Worm (Caenorhabditis elegans) whole organism, L1 larva: Measurements from ENCODE around the gene fbxb-24.

Experiments used
- C16A3.4 ChIP-seq: fragments of 150-350 bp; optimal IDR thresholded peaks from 2 replicates; lab custom pipeline; 2014; ENCODE audit warnings: missing biosample characterization, missing genetic modification characterization
- C34B4.2 ChIP-seq: sonication (generic microtip); optimal IDR thresholded peaks from 2 replicates; lab custom pipeline; 2017; ENCODE audit warnings: mild to moderate bottlenecking, missing genetic modification characterization, missing compliant biosample characterization
- Y116A8C.19 ChIP-seq: sonication (generic microtip); optimal IDR thresholded peaks from 2 replicates; lab custom pipeline; 2016; ENCODE audit warnings: missing compliant biosample characterization, missing genetic modification characterization, borderline replicate concordance
- aha-1 ChIP-seq: fragments of 150-350 bp; optimal IDR thresholded peaks from 2 replicates; lab custom pipeline; 2014; ENCODE audit warnings: missing biosample characterization, missing genetic modification characterization
- alr-1 ChIP-seq: fragments of 200-800 bp; sonication (Bioruptor generic); optimal IDR thresholded peaks from 2 replicates; lab custom pipeline; 2018; ENCODE audit warnings: borderline replicate concordance, mild to moderate bottlenecking, missing genetic modification characterization, missing compliant biosample characterization
- aly-2 ChIP-seq: fragments of 150-350 bp; optimal IDR thresholded peaks from 2 replicates; lab custom pipeline; 2014; ENCODE audit warnings: missing biosample characterization, missing genetic modification characterization
- ama-1 ChIP-seq: fragments of 150-350 bp; optimal IDR thresholded peaks from 2 replicates; lab custom pipeline; 2014
- blmp-1 ChIP-seq: fragments of 150-350 bp; optimal IDR thresholded peaks from 2 replicates; lab custom pipeline; 2014; ENCODE audit warnings: missing biosample characterization, missing genetic modification characterization
- ceh-63 ChIP-seq: fragments of 200-800 bp; sonication (Bioruptor generic); optimal IDR thresholded peaks from 2 replicates; lab custom pipeline; 2018; ENCODE audit warnings: mild to moderate bottlenecking, missing genetic modification characterization, missing compliant biosample characterization
- ceh-8 ChIP-seq: fragments of 200-800 bp; sonication (Bioruptor generic); optimal IDR thresholded peaks from 2 replicates; lab custom pipeline; 2018; ENCODE audit warnings: mild to moderate bottlenecking, missing genetic modification characterization, moderate library complexity, missing compliant biosample characterization
- ceh-82 ChIP-seq, 3 experiments: fragments of 150-350 bp in 1 of 3; sonication (generic microtip) in 2 of 3; optimal IDR thresholded peaks; 2 replicates each; lab custom pipeline; 2014 to 2017; ENCODE audit warnings: missing biosample characterization in 3 of 3, missing genetic modification characterization in 3 of 3
- ceh-90 ChIP-seq: sonication (generic microtip); optimal IDR thresholded peaks from 2 replicates; lab custom pipeline; 2016; ENCODE audit warnings: missing genetic modification characterization, missing compliant biosample characterization
- ces-1 ChIP-seq: fragments of 150-350 bp; optimal IDR thresholded peaks from 2 replicates; lab custom pipeline; 2014; ENCODE audit warnings: missing biosample characterization, missing genetic modification reagents, missing genetic modification characterization
- efl-1 ChIP-seq, 4 experiments: fragments of 150-350 bp; optimal IDR thresholded peaks in 3 of 4; peaks in 1 of 4; 1 replicate in 1 of 4; 2 replicates in 3 of 4; lab custom pipeline; 2014; ENCODE audit warnings: missing biosample characterization in 2 of 4, missing genetic modification characterization in 2 of 4, missing genetic modification reagents in 2 of 4
- efl-3 ChIP-seq: fragments of 200-800 bp; sonication (Bioruptor generic); optimal IDR thresholded peaks from 2 replicates; lab custom pipeline; 2018; ENCODE audit warnings: mild to moderate bottlenecking, missing genetic modification characterization, missing compliant biosample characterization
- elt-2 ChIP-seq: sonication (generic microtip); optimal IDR thresholded peaks from 2 replicates; lab custom pipeline; 2016; ENCODE audit warnings: missing genetic modification characterization, mild to moderate bottlenecking, inconsistent platforms, missing compliant biosample characterization, missing genetic modification reagents
- fkh-10 ChIP-seq: sonication (generic microtip); optimal IDR thresholded peaks from 2 replicates; lab custom pipeline; 2017; ENCODE audit warnings: missing biosample characterization, missing genetic modification reagents, missing genetic modification characterization
- fos-1 ChIP-seq: fragments of 150-350 bp; optimal IDR thresholded peaks from 2 replicates; lab custom pipeline; 2014; ENCODE audit warnings: missing biosample characterization, missing genetic modification characterization
- hpl-2 ChIP-seq: fragments of 150-350 bp; optimal IDR thresholded peaks from 2 replicates; lab custom pipeline; 2014; ENCODE audit warnings: missing biosample characterization, missing genetic modification reagents, missing genetic modification characterization
- irx-1 ChIP-seq: sonication (generic microtip); optimal IDR thresholded peaks from 2 replicates; lab custom pipeline; 2016; ENCODE audit warnings: missing genetic modification characterization, missing compliant biosample characterization
- isw-1 ChIP-seq: fragments of 200-800 bp; sonication (Bioruptor generic); IDR thresholded peaks from 2 replicates; pipeline ENCODE4 v1.3.6; 2022; ENCODE audit warnings: missing genetic modification characterization, missing compliant biosample characterization
- jun-1 ChIP-seq: fragments of 150-350 bp; optimal IDR thresholded peaks from 2 replicates; lab custom pipeline; 2014; ENCODE audit warnings: missing biosample characterization, missing genetic modification reagents, missing genetic modification characterization
- lin-13 ChIP-seq: fragments of 150-350 bp; optimal IDR thresholded peaks from 2 replicates; lab custom pipeline; 2014; ENCODE audit warnings: missing biosample characterization, missing genetic modification reagents, missing genetic modification characterization
- lin-14 ChIP-seq: fragments of 200-800 bp; sonication (Bioruptor generic); optimal IDR thresholded peaks from 2 replicates; lab custom pipeline; 2018; ENCODE audit warnings: mild to moderate bottlenecking, missing genetic modification characterization, moderate library complexity, missing compliant biosample characterization
- lin-35 ChIP-seq, 2 experiments: fragments of 150-350 bp; optimal IDR thresholded peaks; 2 replicates each; lab custom pipeline; 2014; ENCODE audit warnings: missing biosample characterization in 2 of 2, missing genetic modification characterization in 2 of 2, missing genetic modification reagents in 2 of 2
- lin-39 ChIP-seq: fragments of 150-350 bp; optimal IDR thresholded peaks from 2 replicates; lab custom pipeline; 2014; ENCODE audit warnings: missing biosample characterization, missing genetic modification reagents, missing genetic modification characterization
- lir-3 ChIP-seq: sonication (generic microtip); optimal IDR thresholded peaks from 2 replicates; lab custom pipeline; 2016; ENCODE audit warnings: mild to moderate bottlenecking, missing genetic modification characterization, moderate library complexity, missing compliant biosample characterization; ENCODE audit not compliant: poor library complexity
- lsy-2 ChIP-seq, 2 experiments: fragments of 150-350 bp; optimal IDR thresholded peaks; 2 replicates each; lab custom pipeline; 2014; ENCODE audit warnings: missing biosample characterization in 2 of 2, missing genetic modification characterization in 2 of 2
- mab-9 ChIP-seq: fragments of 200-800 bp; sonication (Bioruptor generic); IDR thresholded peaks from 2 replicates; pipeline ENCODE4 v1.3.6; 2022; ENCODE audit warnings: missing genetic modification reagents, missing genetic modification characterization, missing compliant biosample characterization
- mef-2 ChIP-seq: fragments of 150-350 bp; optimal IDR thresholded peaks from 2 replicates; lab custom pipeline; 2014; ENCODE audit warnings: missing biosample characterization, missing genetic modification characterization
- mep-1 ChIP-seq: fragments of 150-350 bp; optimal IDR thresholded peaks from 2 replicates; lab custom pipeline; 2014; ENCODE audit warnings: missing biosample characterization, missing genetic modification characterization
- nhr-11 ChIP-seq: fragments of 150-350 bp; optimal IDR thresholded peaks from 2 replicates; lab custom pipeline; 2014; ENCODE audit warnings: missing biosample characterization, missing genetic modification characterization
- nhr-19 ChIP-seq: fragments of 200-800 bp; sonication (Bioruptor generic); conservative IDR thresholded peaks from 2 replicates; pipeline ENCODE4 v1.3.6; 2022; ENCODE audit warnings: missing genetic modification characterization, missing compliant biosample characterization
- nhr-20 ChIP-seq: sonication (generic microtip); optimal IDR thresholded peaks from 2 replicates; lab custom pipeline; 2016; ENCODE audit warnings: mild to moderate bottlenecking, missing genetic modification characterization, missing compliant biosample characterization
- nhr-237 ChIP-seq: fragments of 150-350 bp; optimal IDR thresholded peaks from 2 replicates; lab custom pipeline; 2014; ENCODE audit warnings: missing biosample characterization, missing genetic modification characterization
- nhr-47 ChIP-seq: sonication (generic microtip); optimal IDR thresholded peaks from 2 replicates; lab custom pipeline; 2016; ENCODE audit warnings: mild to moderate bottlenecking, missing genetic modification characterization, moderate library complexity, missing compliant biosample characterization
- nhr-84 ChIP-seq: sonication (generic microtip); optimal IDR thresholded peaks from 2 replicates; lab custom pipeline; 2017; ENCODE audit warnings: missing biosample characterization, missing genetic modification characterization
- nhr-90 ChIP-seq: sonication (generic microtip); optimal IDR thresholded peaks from 2 replicates; lab custom pipeline; 2016; ENCODE audit warnings: mild to moderate bottlenecking, missing genetic modification characterization, missing compliant biosample characterization; ENCODE audit not compliant: poor library complexity
- pag-3 ChIP-seq: sonication (generic microtip); optimal IDR thresholded peaks from 2 replicates; lab custom pipeline; 2017; ENCODE audit warnings: missing genetic modification characterization, mild to moderate bottlenecking, missing compliant biosample characterization, antibody characterized with exemption, borderline replicate concordance; ENCODE audit not compliant: insufficient read depth
- pqm-1 ChIP-seq: sonication (generic microtip); optimal IDR thresholded peaks from 3 replicates; lab custom pipeline; 2017; ENCODE audit warnings: missing biosample characterization, missing genetic modification characterization
- rnt-1 ChIP-seq: sonication (generic microtip); optimal IDR thresholded peaks from 2 replicates; lab custom pipeline; 2016; ENCODE audit warnings: mild to moderate bottlenecking, missing genetic modification characterization, moderate library complexity, missing compliant biosample characterization
- skn-1 ChIP-seq: fragments of 150-350 bp; optimal IDR thresholded peaks from 2 replicates; lab custom pipeline; 2014; ENCODE audit warnings: missing biosample characterization, missing genetic modification characterization
- sptf-1 ChIP-seq: fragments of 150-350 bp; optimal IDR thresholded peaks from 2 replicates; lab custom pipeline; 2014; ENCODE audit warnings: missing biosample characterization, missing genetic modification characterization
- swsn-7 ChIP-seq: sonication (generic microtip); optimal IDR thresholded peaks from 2 replicates; lab custom pipeline; 2016; ENCODE audit warnings: missing genetic modification characterization, missing compliant biosample characterization
- tbx-2 ChIP-seq: sonication (generic microtip); optimal IDR thresholded peaks from 2 replicates; lab custom pipeline; 2016; ENCODE audit warnings: missing genetic modification characterization, missing compliant biosample characterization
- tlp-1 ChIP-seq: fragments of 150-350 bp; optimal IDR thresholded peaks from 2 replicates; lab custom pipeline; 2014; ENCODE audit warnings: missing biosample characterization, missing genetic modification characterization
- unc-30 ChIP-seq: sonication (generic microtip); optimal IDR thresholded peaks from 2 replicates; lab custom pipeline; 2017; ENCODE audit warnings: missing biosample characterization, missing genetic modification characterization
- unc-86 ChIP-seq: sonication (generic microtip); optimal IDR thresholded peaks from 2 replicates; lab custom pipeline; 2016; ENCODE audit warnings: missing genetic modification characterization, missing compliant biosample characterization
- vab-15 ChIP-seq: sonication (generic microtip); optimal IDR thresholded peaks from 2 replicates; lab custom pipeline; 2017; ENCODE audit warnings: missing genotype, mild to moderate bottlenecking, missing genetic modification characterization, missing compliant biosample characterization
- zag-1 ChIP-seq: fragments of 150-350 bp; optimal IDR thresholded peaks from 2 replicates; lab custom pipeline; 2014; ENCODE audit warnings: missing biosample characterization, missing genetic modification characterization
- ztf-4 ChIP-seq: fragments of 150-350 bp; optimal IDR thresholded peaks from 2 replicates; lab custom pipeline; 2014; ENCODE audit warnings: missing biosample characterization, missing genetic modification characterization

Gene fbxb-24

ce11 chrIII:11914220-11914619 is 5.5 kb downstream of the fbxb-24 start, which contains the start of gene Y56A3A.16:
TSS of gene Y56A3A.16 (minus strand) at chrIII:11914320.
- no peak for TF ChIP-seq nhr-19 (GFP tag; lab: Robert Waterston, UW)
- TF ChIP-seq ceh-63 (GFP tag; lab: Kevin White, UChicago), result no peak
- no peak for TF ChIP-seq blmp-1 (tag; lab: Kevin White, UChicago)
- TF ChIP-seq irx-1 (tag; lab: Kevin White, UChicago), result no peak
- TF ChIP-seq nhr-84, result no peak
- no peak for TF ChIP-seq aly-2
- TF ChIP-seq lsy-2 (tag; optimal IDR thresholded peaks at IDR 0.05; lab: Kevin White, UChicago), result no peak

ce11 chrIII:11915666-11916065 is 6.9 kb downstream of the fbxb-24 start, which contains the start of the genes ndab-1 and npp-16:
TSS of gene ndab-1 (minus strand) at chrIII:11915712.
TSS of gene npp-16 (plus strand) at chrIII:11915928.
- TF ChIP-seq ceh-82 (tag; optimal IDR thresholded peaks at IDR 0.05; lab: Kevin White, UChicago), result peak in 2 of 3 experiments; percentile 17 to 38
- no peak for TF ChIP-seq sptf-1 (tag; lab: Kevin White, UChicago)
- no peak for TF ChIP-seq hpl-2 (GFP tag; lab: Kevin White, UChicago)
- TF ChIP-seq unc-30, result no peak
- TF ChIP-seq aly-2, result no peak
- TF ChIP-seq elt-2 (tag; lab: Kevin White, UChicago), result no peak
- no peak for TF ChIP-seq C34B4.2 (tag; lab: Kevin White, UChicago)
- TF ChIP-seq lin-39 (tag; lab: Kevin White, UChicago), result no peak
- peak; percentile 24 for TF ChIP-seq mep-1 (tag; lab: Kevin White, UChicago)
- no peak for TF ChIP-seq skn-1 (tag; lab: Kevin White, UChicago)
- no peak for TF ChIP-seq Y116A8C.19 (tag; lab: Kevin White, UChicago)
- TF ChIP-seq lsy-2 (tag; optimal IDR thresholded peaks at IDR 0.05; lab: Kevin White, UChicago), result peak; percentile 52
- TF ChIP-seq nhr-237 (tag; lab: Kevin White, UChicago), result no peak
- TF ChIP-seq vab-15 (tag; lab: Kevin White, UChicago), result no peak
- TF ChIP-seq unc-86 (tag; lab: Kevin White, UChicago), result peak; percentile 17
- peak; percentile 33 for TF ChIP-seq nhr-84
- peak; percentile 33 for TF ChIP-seq tbx-2 (tag; lab: Kevin White, UChicago)
- TF ChIP-seq zag-1, result no peak
- TF ChIP-seq efl-3 (GFP tag; lab: Kevin White, UChicago), result no peak
- peak; percentile 54 for TF ChIP-seq rnt-1 (tag; lab: Kevin White, UChicago)
- TF ChIP-seq ztf-4 (tag; lab: Kevin White, UChicago), result no peak
- no peak for TF ChIP-seq ceh-90 (tag; lab: Kevin White, UChicago)
- no peak for TF ChIP-seq jun-1
- TF ChIP-seq nhr-11 (tag; lab: Kevin White, UChicago), result no peak
- no peak for TF ChIP-seq mef-2 (tag; lab: Kevin White, UChicago)
- TF ChIP-seq efl-1 (optimal IDR thresholded peaks at IDR 0.05; lab: Kevin White, UChicago), result peak; percentile 40 to 66
- TF ChIP-seq efl-1 (GFP tag; optimal IDR thresholded peaks at IDR 0.05 in 1 of 2; lab: Kevin White, UChicago), result peak; percentile 62 to 96
- TF ChIP-seq alr-1 (tag; lab: Kevin White, UChicago), result no peak
- peak; percentile 22 for TF ChIP-seq nhr-90 (tag; lab: Kevin White, UChicago)
- TF ChIP-seq pag-3 (tag; lab: Kevin White, UChicago), result no peak
- TF ChIP-seq ces-1 (GFP tag; lab: Kevin White, UChicago), result no peak
- TF ChIP-seq lin-35 (GFP tag; optimal IDR thresholded peaks at IDR 0.05; lab: Kevin White, UChicago), result peak; percentile 38 to 51
- peak; percentile 51 for TF ChIP-seq nhr-47 (tag; lab: Kevin White, UChicago)
- no peak for TF ChIP-seq lin-13
- TF ChIP-seq ceh-8, result peak; percentile 39
- TF ChIP-seq aha-1 (tag; lab: Kevin White, UChicago), result no peak
- no peak for TF ChIP-seq lin-14 (GFP tag; lab: Kevin White, UChicago)
- TF ChIP-seq nhr-20 (tag; lab: Kevin White, UChicago), result peak; percentile 35
- TF ChIP-seq C16A3.4 (tag; lab: Kevin White, UChicago), result no peak
- TF ChIP-seq tlp-1, result no peak
- no peak for TF ChIP-seq lir-3 (tag; lab: Kevin White, UChicago)
- TF ChIP-seq fkh-10 (GFP tag; lab: Kevin White, UChicago), result no peak
- TF ChIP-seq swsn-7 (tag; lab: Kevin White, UChicago), result peak; percentile 37
- no peak for TF ChIP-seq fos-1 (tag; lab: Kevin White, UChicago)
- no peak for TF ChIP-seq pqm-1
- 0 out of 2 replicates have a peak, but pooled peaks have one; percentile 13 for TF ChIP-seq isw-1 (GFP tag; lab: Robert Waterston, UW)
- no peak for TF ChIP-seq mab-9 (GFP tag; lab: Robert Waterston, UW)
- no peak for TF ChIP-seq ama-1 (lab: Kevin White, UChicago)
